Fruit fly (Drosophila melanogaster) whole organism, embryonic: ENCODE data around the gene Crys.

Experiments used
- ATbp ChIP-seq: fragments of 200-800 bp; sonication (Bioruptor generic); optimal IDR thresholded peaks from 2 replicates; lab custom pipeline; 2017; ENCODE audit warnings: missing biosample characterization, mild to moderate bottlenecking, missing genetic modification characterization, missing genetic modification reagents
- BtbVII ChIP-seq: fragments of 200-800 bp; sonication (Bioruptor generic); optimal IDR thresholded peaks from 3 replicates; lab custom pipeline; 2017; ENCODE audit warnings: missing biosample characterization, mild to moderate bottlenecking, missing genetic modification characterization
- CG10431 ChIP-seq: fragments of 200-800 bp; sonication (Bioruptor generic); optimal IDR thresholded peaks from 3 replicates; lab custom pipeline; 2018; ENCODE audit warnings: missing biosample characterization, mild to moderate bottlenecking, missing genetic modification characterization
- CG10654 ChIP-seq: fragments of 200-800 bp; sonication (Bioruptor generic); optimal IDR thresholded peaks from 2 replicates; lab custom pipeline; 2016; ENCODE audit warnings: missing biosample characterization, missing genetic modification characterization
- CG11085 ChIP-seq: fragments of 200-800 bp; sonication (Bioruptor generic); IDR thresholded peaks from 2 replicates; pipeline ENCODE4 v1.3.6; 2022; ENCODE audit warnings: missing biosample characterization, missing genetic modification characterization
- CG12104 ChIP-seq: fragments of 200-800 bp; sonication (Bioruptor generic); optimal IDR thresholded peaks from 3 replicates; lab custom pipeline; 2016; ENCODE audit warnings: missing biosample characterization, missing genetic modification characterization
- CG13123 ChIP-seq: fragments of 200-800 bp; sonication (Bioruptor generic); optimal IDR thresholded peaks from 2 replicates; lab custom pipeline; 2016; ENCODE audit warnings: missing biosample characterization, missing genetic modification characterization
- CG13894 ChIP-seq: fragments of 200-800 bp; sonication (Bioruptor generic); optimal IDR thresholded peaks from 3 replicates; lab custom pipeline; 2018; ENCODE audit warnings: missing biosample characterization, mild to moderate bottlenecking, missing genetic modification characterization, moderate library complexity
- CG14710 ChIP-seq: fragments of 200-800 bp; sonication (Bioruptor generic); optimal IDR thresholded peaks from 3 replicates; lab custom pipeline; 2019; ENCODE audit warnings: missing biosample characterization, mild to moderate bottlenecking, missing genetic modification characterization, moderate library complexity
- CG1832 ChIP-seq: fragments of 200-800 bp; sonication (Bioruptor generic); optimal IDR thresholded peaks from 2 replicates; lab custom pipeline; 2017; ENCODE audit warnings: missing biosample characterization, mild to moderate bottlenecking, missing genetic modification characterization, inconsistent platforms
- CG2129 ChIP-seq: fragments of 200-800 bp; sonication (Bioruptor generic); IDR thresholded peaks from 2 replicates; pipeline ENCODE4 v1.3.6; 2022; ENCODE audit warnings: missing biosample characterization, missing genetic modification characterization; ENCODE audit not compliant: partially characterized antibody
- CG34422 ChIP-seq: fragments of 200-800 bp; sonication (Bioruptor generic); IDR thresholded peaks from 3 replicates; pipeline ENCODE4 v1.3.6; 2022; ENCODE audit warnings: missing biosample characterization, missing genetic modification characterization
- CG4404 ChIP-seq: fragments of 200-800 bp; sonication (Bioruptor generic); IDR thresholded peaks from 2 replicates; pipeline ENCODE4 v1.3.6; 2022; ENCODE audit warnings: missing biosample characterization, missing genetic modification characterization
- CG4854 ChIP-seq: fragments of 200-800 bp; sonication (Bioruptor generic); optimal IDR thresholded peaks from 2 replicates; lab custom pipeline; 2016; ENCODE audit warnings: missing biosample characterization, missing genetic modification characterization, inconsistent platforms
- CG6813 ChIP-seq: fragments of 200-800 bp; sonication (Bioruptor generic); optimal IDR thresholded peaks from 2 replicates; lab custom pipeline; 2017; ENCODE audit warnings: missing biosample characterization, missing genetic modification characterization, mild to moderate bottlenecking, moderate library complexity, missing genetic modification reagents
- CG7357 ChIP-seq: fragments of 200-800 bp; sonication (Bioruptor generic); IDR thresholded peaks from 3 replicates; pipeline ENCODE4 v1.3.6; 2022; ENCODE audit warnings: missing biosample characterization, missing genetic modification characterization
- CkIIα-i1 ChIP-seq: fragments of 200-800 bp; sonication (Bioruptor generic); IDR thresholded peaks from 2 replicates; pipeline ENCODE4 v1.3.6; 2022; ENCODE audit warnings: missing biosample characterization, missing genetic modification characterization
- Dll ChIP-seq: fragments of 200-800 bp; sonication (Bioruptor generic); IDR thresholded peaks from 4 replicates; pipeline ENCODE4 v1.3.6; 2022; ENCODE audit warnings: missing biosample characterization, missing genetic modification characterization; ENCODE audit not compliant: partially characterized antibody
- Doc3 ChIP-seq: fragments of 200-800 bp; sonication (Bioruptor generic); IDR thresholded peaks from 3 replicates; pipeline ENCODE4 v1.3.6; 2022; ENCODE audit warnings: missing biosample characterization, missing genetic modification characterization; ENCODE audit not compliant: partially characterized antibody
- Fer2 ChIP-seq: fragments of 200-800 bp; sonication (Bioruptor generic); optimal IDR thresholded peaks from 2 replicates; lab custom pipeline; 2018; ENCODE audit warnings: missing biosample characterization, mild to moderate bottlenecking, missing genetic modification characterization, moderate library complexity
- Lpt ChIP-seq: fragments of >200 bp; optimal IDR thresholded peaks from 2 replicates; lab custom pipeline; 2018; ENCODE audit warnings: missing biosample characterization, missing genetic modification characterization
- Mrtf ChIP-seq: fragments of 200-800 bp; sonication (Bioruptor generic); IDR thresholded peaks from 3 replicates; pipeline ENCODE4 v1.3.6; 2022; ENCODE audit warnings: missing biosample characterization, missing genetic modification characterization
- NfI ChIP-seq: fragments of 200-800 bp; sonication (Bioruptor generic); optimal IDR thresholded peaks from 3 replicates; lab custom pipeline; 2018; ENCODE audit warnings: missing biosample characterization, mild to moderate bottlenecking, missing genetic modification characterization, moderate library complexity
- Poxn ChIP-seq: fragments of 200-800 bp; sonication (Bioruptor generic); IDR thresholded peaks from 2 replicates; pipeline ENCODE4 v1.3.6; 2022; ENCODE audit warnings: missing biosample characterization, missing genetic modification characterization
- Scr ChIP-seq: fragments of 200-800 bp; sonication (Bioruptor generic); IDR thresholded peaks from 2 replicates; pipeline ENCODE4 v1.3.6; 2022; ENCODE audit warnings: missing biosample characterization, missing genetic modification characterization; ENCODE audit not compliant: partially characterized antibody
- Usf ChIP-seq: fragments of 200-800 bp; sonication (Bioruptor generic); optimal IDR thresholded peaks from 2 replicates; lab custom pipeline; 2017; ENCODE audit warnings: missing genotype, missing biosample characterization, missing genetic modification characterization
- ac ChIP-seq: fragments of 200-800 bp; sonication (Bioruptor generic); optimal IDR thresholded peaks from 3 replicates; lab custom pipeline; 2017; ENCODE audit warnings: missing biosample characterization, mild to moderate bottlenecking, missing genetic modification characterization
- ap ChIP-seq: fragments of 200-800 bp; sonication (Bioruptor generic); IDR thresholded peaks from 2 replicates; pipeline ENCODE4 v1.3.6; 2022; ENCODE audit warnings: missing biosample characterization, missing genetic modification characterization
- ato ChIP-seq: fragments of 200-800 bp; sonication (Bioruptor generic); IDR thresholded peaks from 2 replicates; pipeline ENCODE4 v1.3.6; 2022; ENCODE audit warnings: missing biosample characterization, missing genetic modification characterization; ENCODE audit not compliant: partially characterized antibody
- bsh ChIP-seq, 2 experiments: fragments of 200-800 bp; sonication (Bioruptor generic); optimal IDR thresholded peaks; 2 replicates each; lab custom pipeline; 2017 to 2018; ENCODE audit warnings: mild to moderate bottlenecking in 2 of 2, missing biosample characterization in 2 of 2, missing genetic modification characterization in 2 of 2, moderate library complexity in 1 of 2
- btn ChIP-seq: fragments of 200-800 bp; sonication (Bioruptor generic); optimal IDR thresholded peaks from 2 replicates; lab custom pipeline; 2016; ENCODE audit warnings: missing biosample characterization, missing genetic modification characterization
- danr ChIP-seq: fragments of 200-800 bp; sonication (Bioruptor generic); IDR thresholded peaks from 2 replicates; pipeline ENCODE4 v1.3.6; 2022; ENCODE audit warnings: missing biosample characterization, missing genetic modification characterization
- gem ChIP-seq: fragments of 200-800 bp; sonication (Bioruptor generic); optimal IDR thresholded peaks from 2 replicates; lab custom pipeline; 2019; ENCODE audit warnings: missing biosample characterization, mild to moderate bottlenecking, missing genetic modification characterization, moderate library complexity
- gsb ChIP-seq: fragments of 200-800 bp; sonication (Bioruptor generic); IDR thresholded peaks from 2 replicates; pipeline ENCODE4 v1.3.6; 2022; ENCODE audit warnings: missing biosample characterization, missing genetic modification characterization
- gt ChIP-seq: fragments of 200-800 bp; sonication (Bioruptor generic); IDR thresholded peaks from 2 replicates; pipeline ENCODE4 v1.3.6; 2022; ENCODE audit warnings: missing biosample characterization, missing genetic modification characterization
- ham ChIP-seq: fragments of 200-800 bp; sonication (Bioruptor generic); IDR thresholded peaks from 2 replicates; pipeline ENCODE4 v1.3.6; 2022; ENCODE audit warnings: missing biosample characterization, missing genetic modification characterization
- hb ChIP-seq: fragments of 200-800 bp; sonication (Bioruptor generic); IDR thresholded peaks from 3 replicates; pipeline ENCODE4 v1.3.6; 2022; ENCODE audit warnings: missing biosample characterization, missing genetic modification characterization; ENCODE audit not compliant: partially characterized antibody
- ind ChIP-seq: fragments of 200-800 bp; sonication (Bioruptor generic); optimal IDR thresholded peaks from 3 replicates; lab custom pipeline; 2016; ENCODE audit warnings: missing biosample characterization, missing genetic modification characterization
- lab ChIP-seq: fragments of 200-800 bp; sonication (Bioruptor generic); optimal IDR thresholded peaks from 3 replicates; lab custom pipeline; 2017; ENCODE audit warnings: missing biosample characterization, missing genetic modification characterization, mild to moderate bottlenecking, moderate library complexity, missing genetic modification reagents
- luna ChIP-seq: fragments of 200-800 bp; sonication (Bioruptor generic); optimal IDR thresholded peaks from 2 replicates; lab custom pipeline; 2016; ENCODE audit warnings: missing biosample characterization, missing genetic modification characterization
- onecut ChIP-seq: fragments of 200-800 bp; sonication (Bioruptor generic); IDR thresholded peaks from 2 replicates; pipeline ENCODE4 v1.3.6; 2022; ENCODE audit warnings: missing biosample characterization, missing genetic modification characterization
- otp ChIP-seq: fragments of 200-800 bp; sonication (Bioruptor generic); IDR thresholded peaks from 3 replicates; pipeline ENCODE4, ENCODE4 v1.3.6; 2022; ENCODE audit warnings: missing biosample characterization, missing genetic modification characterization
- pb ChIP-seq: fragments of 200-800 bp; sonication (Bioruptor generic); optimal IDR thresholded peaks from 3 replicates; lab custom pipeline; 2016; ENCODE audit warnings: missing biosample characterization, missing genetic modification characterization
- pfk ChIP-seq: fragments of 200-800 bp; sonication (Bioruptor generic); optimal IDR thresholded peaks from 2 replicates; lab custom pipeline; 2018; ENCODE audit warnings: missing biosample characterization, mild to moderate bottlenecking, missing genetic modification characterization, moderate library complexity
- pita ChIP-seq: fragments of 200-800 bp; sonication (Bioruptor generic); optimal IDR thresholded peaks from 2 replicates; lab custom pipeline; 2017; ENCODE audit warnings: missing biosample characterization, mild to moderate bottlenecking, missing genetic modification characterization
- schlank ChIP-seq: fragments of 200-800 bp; sonication (Bioruptor generic); optimal IDR thresholded peaks from 2 replicates; lab custom pipeline; 2018; ENCODE audit warnings: missing biosample characterization, mild to moderate bottlenecking, missing genetic modification characterization
- sima ChIP-seq: fragments of 200-800 bp; sonication (Bioruptor generic); optimal IDR thresholded peaks from 2 replicates; lab custom pipeline; 2016; ENCODE audit warnings: missing biosample characterization, missing genetic modification characterization
- tin ChIP-seq: fragments of 200-800 bp; sonication (Bioruptor generic); optimal IDR thresholded peaks from 3 replicates; lab custom pipeline; 2016; ENCODE audit warnings: missing biosample characterization, missing genetic modification characterization
- tio ChIP-seq: fragments of 200-800 bp; sonication (Bioruptor generic); optimal IDR thresholded peaks from 2 replicates; lab custom pipeline; 2017; ENCODE audit warnings: missing biosample characterization, missing genetic modification characterization, inconsistent platforms
- wor ChIP-seq: fragments of 200-800 bp; sonication (Bioruptor generic); IDR thresholded peaks from 2 replicates; pipeline ENCODE4 v1.3.6; 2022; ENCODE audit warnings: missing biosample characterization, missing genetic modification characterization
- yki ChIP-seq: fragments of >200 bp; optimal IDR thresholded peaks from 3 replicates; lab custom pipeline; 2018
- zfh2 ChIP-seq: fragments of 200-800 bp; sonication (Bioruptor generic); optimal IDR thresholded peaks from 2 replicates; lab custom pipeline; 2016; ENCODE audit warnings: missing biosample characterization, missing genetic modification characterization

The Crys gene

dm6 chr2L:11987945-11988344, 44.0 kb downstream of the Crys start, which contains the start of the genes CG6686 and CG34163 (continued):
- no peak for TF ChIP-seq luna (GFP tag; lab: Kevin White, UChicago)
- TF ChIP-seq CG11085 (GFP tag; lab: Robert Waterston, UW), result no peak
- TF ChIP-seq ac (GFP tag; lab: Kevin White, UChicago), result no peak
- TF ChIP-seq pb (GFP tag; lab: Kevin White, UChicago), result no peak
- TF ChIP-seq Mrtf (GFP tag; lab: Robert Waterston, UW), result no peak
- TF ChIP-seq Doc3, result no peak
- TF ChIP-seq CG10654 (GFP tag; lab: Kevin White, UChicago), result no peak
- TF ChIP-seq ato (GFP tag; lab: Robert Waterston, UW), result no peak
- peak; percentile 35 for TF ChIP-seq NfI
- no peak for TF ChIP-seq hb (GFP tag; lab: Robert Waterston, UW)
- TF ChIP-seq sima (GFP tag; lab: Kevin White, UChicago), result no peak
- no peak for TF ChIP-seq BtbVII (GFP tag; lab: Kevin White, UChicago)
- TF ChIP-seq CG7357 (GFP tag; lab: Robert Waterston, UW), result no peak
- TF ChIP-seq otp (GFP tag; lab: Robert Waterston, UW), result no peak
- TF ChIP-seq tio (GFP tag; lab: Kevin White, UChicago), result no peak
- peak; percentile 12 for TF ChIP-seq ind (GFP tag; lab: Kevin White, UChicago)
- no peak for TF ChIP-seq CG2129 (GFP tag; lab: Robert Waterston, UW)
- TF ChIP-seq gt (GFP tag; lab: Robert Waterston, UW), result no peak
- peak; percentile 67 for TF ChIP-seq zfh2 (GFP tag; lab: Kevin White, UChicago)
- TF ChIP-seq CG4404, result no peak
- TF ChIP-seq Scr (GFP tag; lab: Robert Waterston, UW), result no peak
- TF ChIP-seq ATbp (GFP tag; lab: Kevin White, UChicago), result no peak
- TF ChIP-seq lab (GFP tag; lab: Kevin White, UChicago), result no peak
- no peak for TF ChIP-seq CG6813 (GFP tag; lab: Kevin White, UChicago)
- no peak for TF ChIP-seq onecut (GFP tag; lab: Robert Waterston, UW)
- no peak for TF ChIP-seq Lpt
- TF ChIP-seq ap (GFP tag; lab: Robert Waterston, UW), result no peak
- no peak for TF ChIP-seq danr (GFP tag; lab: Robert Waterston, UW)
- TF ChIP-seq CG10431 (GFP tag; lab: Kevin White, UChicago), result no peak
- TF ChIP-seq schlank (tag; lab: Kevin White, UChicago), result no peak
- no peak for TF ChIP-seq Usf (GFP tag; lab: Kevin White, UChicago)
- no peak for TF ChIP-seq Poxn
- TF ChIP-seq tin (GFP tag; lab: Kevin White, UChicago), result peak; percentile 17
- TF ChIP-seq CkIIα-i1, result no peak
- peak; percentile 83 for TF ChIP-seq CG14710 (tag; lab: Kevin White, UChicago)
- no peak for TF ChIP-seq wor (GFP tag; lab: Robert Waterston, UW)
- TF ChIP-seq yki (lab: Kevin White, UChicago), result peak; percentile 65
- no peak for TF ChIP-seq pfk (GFP tag; lab: Kevin White, UChicago)
- no peak for TF ChIP-seq ham
- no peak for TF ChIP-seq gsb (GFP tag; lab: Robert Waterston, UW)
- TF ChIP-seq Fer2 (tag; lab: Kevin White, UChicago), result no peak
- no peak for TF ChIP-seq gem (tag; lab: Kevin White, UChicago)
- TF ChIP-seq Dll (GFP tag; lab: Robert Waterston, UW), result 0 out of 4 replicates have a peak, but pooled peaks have one; percentile 35
- TF ChIP-seq CG4854 (GFP tag; lab: Kevin White, UChicago), result peak; percentile 51
- TF ChIP-seq CG1832, result no peak
- TF ChIP-seq pita (GFP tag; lab: Kevin White, UChicago), result no peak
- TF ChIP-seq CG13123 (GFP tag; lab: Kevin White, UChicago), result no peak
- TF ChIP-seq CG13894, result peak; percentile 54
- no peak for TF ChIP-seq CG12104 (GFP tag; lab: Kevin White, UChicago)
- TF ChIP-seq bsh (GFP tag; optimal IDR thresholded peaks at IDR 0.05; lab: Kevin White, UChicago), result peak in 1 of 2 experiments; percentile 14
- TF ChIP-seq CG34422 (GFP tag; lab: Robert Waterston, UW), result peak; percentile 62; the same call in 2 of the 3 replicates
- no peak for TF ChIP-seq btn (GFP tag; lab: Kevin White, UChicago)
